Worm (Caenorhabditis elegans) whole organism, late embryonic: ENCODE results near the gene srd-67.

Experiments used
- C08G9.2 ChIP-seq: sonication (generic microtip); optimal IDR thresholded peaks from 2 replicates; lab custom pipeline; 2016; ENCODE audit warnings: mild to moderate bottlenecking, missing genetic modification characterization, moderate library complexity, missing compliant biosample characterization
- C38D4.7 ChIP-seq: fragments of 200-800 bp; sonication (Bioruptor generic); optimal IDR thresholded peaks from 2 replicates; lab custom pipeline; 2018; ENCODE audit warnings: mild to moderate bottlenecking, missing genetic modification characterization, moderate library complexity, missing compliant biosample characterization
- F13H6.1 ChIP-seq: sonication (generic microtip); optimal IDR thresholded peaks from 2 replicates; lab custom pipeline; 2016; ENCODE audit warnings: missing genetic modification characterization, missing compliant biosample characterization
- K02D7.2 ChIP-seq: sonication (generic microtip); optimal IDR thresholded peaks from 2 replicates; lab custom pipeline; 2017; ENCODE audit warnings: mild to moderate bottlenecking, missing genetic modification characterization, missing compliant biosample characterization
- K09A11.1 ChIP-seq: sonication (generic microtip); optimal IDR thresholded peaks from 2 replicates; lab custom pipeline; 2017; ENCODE audit warnings: antibody characterized with exemption, mild to moderate bottlenecking, missing genetic modification characterization, missing compliant biosample characterization; ENCODE audit not compliant: insufficient read depth
- T23F11.4 ChIP-seq: fragments of 200-800 bp; sonication (Bioruptor generic); optimal IDR thresholded peaks from 2 replicates; lab custom pipeline; 2018; ENCODE audit warnings: mild to moderate bottlenecking, missing genetic modification characterization, missing compliant biosample characterization
- Y22D7AL.16 ChIP-seq: sonication (generic microtip); optimal IDR thresholded peaks from 2 replicates; lab custom pipeline; 2016; ENCODE audit warnings: missing genetic modification characterization, missing compliant biosample characterization
- ama-1 ChIP-seq: fragments of 150-350 bp; optimal IDR thresholded peaks from 2 replicates; lab custom pipeline; 2014
- ceh-14 ChIP-seq: sonication (generic microtip); optimal IDR thresholded peaks from 2 replicates; lab custom pipeline; 2016; ENCODE audit warnings: missing genotype, missing genetic modification characterization, missing compliant biosample characterization
- ceh-18 ChIP-seq: sonication (generic microtip); optimal IDR thresholded peaks from 2 replicates; lab custom pipeline; 2016; ENCODE audit warnings: missing genetic modification characterization, missing compliant biosample characterization
- ceh-2 ChIP-seq: sonication (generic microtip); optimal IDR thresholded peaks from 2 replicates; lab custom pipeline; 2016; ENCODE audit warnings: missing genotype, missing genetic modification characterization, missing compliant biosample characterization
- ceh-24 ChIP-seq: sonication (generic microtip); optimal IDR thresholded peaks from 2 replicates; lab custom pipeline; 2016; ENCODE audit warnings: mild to moderate bottlenecking, missing genetic modification characterization, missing compliant biosample characterization
- ceh-30 ChIP-seq: fragments of 150-350 bp; optimal IDR thresholded peaks from 2 replicates; lab custom pipeline; 2014; ENCODE audit warnings: missing biosample characterization, missing genetic modification characterization
- ceh-31 ChIP-seq: sonication (generic microtip); optimal IDR thresholded peaks from 2 replicates; lab custom pipeline; 2016; ENCODE audit warnings: missing genetic modification characterization, missing compliant biosample characterization
- ceh-45 ChIP-seq: fragments of 200-800 bp; sonication (Bioruptor generic); IDR thresholded peaks from 2 replicates; pipeline ENCODE4 v1.3.6; 2022; ENCODE audit warnings: missing genetic modification reagents, missing genetic modification characterization, missing compliant biosample characterization
- ceh-48 ChIP-seq: sonication (generic microtip); optimal IDR thresholded peaks from 2 replicates; lab custom pipeline; 2016; ENCODE audit warnings: missing genetic modification characterization, inconsistent platforms, missing compliant biosample characterization
- che-1 ChIP-seq: sonication (generic microtip); optimal IDR thresholded peaks from 2 replicates; lab custom pipeline; 2016; ENCODE audit warnings: mild to moderate bottlenecking, missing genetic modification characterization, missing compliant biosample characterization
- dmd-4 ChIP-seq: sonication (generic microtip); optimal IDR thresholded peaks from 2 replicates; lab custom pipeline; 2016; ENCODE audit warnings: borderline replicate concordance, missing genetic modification characterization, missing compliant biosample characterization
- elt-2 ChIP-seq: sonication (generic microtip); optimal IDR thresholded peaks from 2 replicates; lab custom pipeline; 2016; ENCODE audit warnings: missing genetic modification reagents, missing genetic modification characterization, missing compliant biosample characterization
- elt-4 ChIP-seq: sonication (generic microtip); optimal IDR thresholded peaks from 2 replicates; lab custom pipeline; 2016; ENCODE audit warnings: missing genetic modification characterization, missing compliant biosample characterization
- ets-4 ChIP-seq: sonication (generic microtip); optimal IDR thresholded peaks from 2 replicates; lab custom pipeline; 2016; ENCODE audit warnings: missing genetic modification characterization, missing compliant biosample characterization
- fax-1 ChIP-seq: sonication (generic microtip); optimal IDR thresholded peaks from 2 replicates; lab custom pipeline; 2016; ENCODE audit warnings: missing genotype, missing genetic modification characterization, missing compliant biosample characterization
- fkh-6 ChIP-seq: sonication (generic microtip); optimal IDR thresholded peaks from 2 replicates; lab custom pipeline; 2016; ENCODE audit warnings: missing genetic modification characterization, missing compliant biosample characterization
- hlh-13 ChIP-seq: fragments of 200-800 bp; sonication (Bioruptor generic); optimal IDR thresholded peaks from 2 replicates; lab custom pipeline; 2018; ENCODE audit warnings: mild to moderate bottlenecking, missing genetic modification characterization, missing compliant biosample characterization
- hlh-15 ChIP-seq: sonication (generic microtip); optimal IDR thresholded peaks from 2 replicates; lab custom pipeline; 2016; ENCODE audit warnings: missing genetic modification characterization, missing compliant biosample characterization
- lim-6 ChIP-seq: sonication (generic microtip); optimal IDR thresholded peaks from 2 replicates; lab custom pipeline; 2016; ENCODE audit warnings: missing genetic modification characterization, missing compliant biosample characterization
- nfya-1 ChIP-seq: sonication (generic microtip); optimal IDR thresholded peaks from 2 replicates; lab custom pipeline; 2017; ENCODE audit warnings: missing genetic modification characterization, mild to moderate bottlenecking, missing compliant biosample characterization, antibody characterized with exemption, moderate library complexity
- nhr-232 ChIP-seq: sonication (generic microtip); optimal IDR thresholded peaks from 2 replicates; lab custom pipeline; 2016; ENCODE audit warnings: missing genetic modification characterization, missing compliant biosample characterization
- odd-2 ChIP-seq: sonication (generic microtip); optimal IDR thresholded peaks from 2 replicates; lab custom pipeline; 2017; ENCODE audit warnings: antibody characterized with exemption, mild to moderate bottlenecking, missing genetic modification characterization, missing compliant biosample characterization
- pag-3 ChIP-seq: sonication (generic microtip); optimal IDR thresholded peaks from 2 replicates; lab custom pipeline; 2016; ENCODE audit warnings: missing compliant biosample characterization, missing genetic modification characterization, borderline replicate concordance
- pat-9 ChIP-seq: fragments of 200-800 bp; sonication (Bioruptor generic); optimal IDR thresholded peaks from 2 replicates; lab custom pipeline; 2018; ENCODE audit warnings: mild to moderate bottlenecking, missing genetic modification characterization, moderate library complexity, missing compliant biosample characterization
- pha-2 ChIP-seq: sonication (generic microtip); optimal IDR thresholded peaks from 2 replicates; lab custom pipeline; 2017; ENCODE audit warnings: mild to moderate bottlenecking, missing genetic modification characterization, missing compliant biosample characterization
- pqm-1 ChIP-seq: sonication (generic microtip); optimal IDR thresholded peaks from 2 replicates; lab custom pipeline; 2016; ENCODE audit warnings: missing genetic modification characterization, missing compliant biosample characterization
- pros-1 ChIP-seq: fragments of 150-350 bp; optimal IDR thresholded peaks from 2 replicates; lab custom pipeline; 2014; ENCODE audit warnings: missing biosample characterization, missing genetic modification reagents, missing genetic modification characterization
- ref-2 ChIP-seq: sonication (generic microtip); optimal IDR thresholded peaks from 2 replicates; lab custom pipeline; 2016; ENCODE audit warnings: missing genetic modification characterization, missing compliant biosample characterization
- rnt-1 ChIP-seq: sonication (generic microtip); optimal IDR thresholded peaks from 2 replicates; lab custom pipeline; 2016; ENCODE audit warnings: missing genetic modification characterization, missing compliant biosample characterization
- sdc-2 ChIP-seq: sonication (generic microtip); optimal IDR thresholded peaks from 2 replicates; lab custom pipeline; 2016; ENCODE audit warnings: missing genotype, missing genetic modification characterization, missing compliant biosample characterization
- sox-4 ChIP-seq: sonication (generic microtip); optimal IDR thresholded peaks from 2 replicates; lab custom pipeline; 2017; ENCODE audit warnings: mild to moderate bottlenecking, missing genetic modification characterization, inconsistent platforms, missing compliant biosample characterization
- syd-9 ChIP-seq: sonication (generic microtip); optimal IDR thresholded peaks from 2 replicates; lab custom pipeline; 2016; ENCODE audit warnings: mild to moderate bottlenecking, missing genetic modification characterization, moderate library complexity, missing compliant biosample characterization
- tbx-2 ChIP-seq: sonication (generic microtip); optimal IDR thresholded peaks from 2 replicates; lab custom pipeline; 2016; ENCODE audit warnings: missing genetic modification characterization, missing compliant biosample characterization
- tbx-7 ChIP-seq: sonication (generic microtip); optimal IDR thresholded peaks from 2 replicates; lab custom pipeline; 2016; ENCODE audit warnings: missing genotype, missing genetic modification characterization, missing compliant biosample characterization
- ttx-3 ChIP-seq: sonication (generic microtip); optimal IDR thresholded peaks from 2 replicates; lab custom pipeline; 2016; ENCODE audit warnings: missing genetic modification reagents, missing genetic modification characterization, missing compliant biosample characterization
- unc-3 ChIP-seq, 2 experiments: fragments of 200-800 bp in 1 of 2; sonication (Bioruptor generic) in 1 of 2; sonication (generic microtip) in 1 of 2; conservative IDR thresholded peaks in 1 of 2; optimal IDR thresholded peaks in 1 of 2; 2 replicates each; pipeline versions ENCODE4 v1.3.6 to Lab custom; 2016 to 2022; ENCODE audit warnings: missing compliant biosample characterization in 2 of 2, missing genetic modification characterization in 2 of 2, missing genetic modification reagents in 1 of 2
- unc-86 ChIP-seq: sonication (generic microtip); optimal IDR thresholded peaks from 2 replicates; lab custom pipeline; 2016; ENCODE audit warnings: missing genetic modification characterization, missing compliant biosample characterization
- zip-5 ChIP-seq: sonication (generic microtip); optimal IDR thresholded peaks from 2 replicates; lab custom pipeline; 2016; ENCODE audit warnings: missing genetic modification characterization, missing compliant biosample characterization
- ztf-16 ChIP-seq: sonication (generic microtip); optimal IDR thresholded peaks from 2 replicates; lab custom pipeline; 2017; ENCODE audit warnings: missing genetic modification characterization, missing compliant biosample characterization

srd-67 gene

ce11 chrIII:2258863-2259262 is 13.2 kb upstream of the srd-67 start, which contains the start of gene fbxa-43:
TSS of gene fbxa-43 (minus strand) at chrIII:2258963.
- TF ChIP-seq T23F11.4 (GFP tag; lab: Kevin White, UChicago) (no peak), dmd-4 (no peak), ama-1 (lab: Kevin White, UChicago) (no peak), ref-2 (tag; lab: Kevin White, UChicago) (no peak), fax-1 (tag; lab: Kevin White, UChicago) (no peak), F13H6.1 (tag; lab: Kevin White, UChicago) (no peak), ttx-3 (tag; lab: Kevin White, UChicago) (no peak), che-1 (no peak), sox-4 (tag; lab: Kevin White, UChicago) (no peak), tbx-7 (tag; lab: Kevin White, UChicago) (no peak), lim-6 (no peak), ceh-24 (no peak), ets-4 (tag; lab: Kevin White, UChicago) (no peak), hlh-15 (tag; lab: Kevin White, UChicago) (no peak), ceh-31 (no peak), hlh-13 (GFP tag; lab: Kevin White, UChicago) (no peak), pag-3 (tag; lab: Kevin White, UChicago) (no peak), pha-2 (tag; lab: Kevin White, UChicago) (no peak)

DNA sequence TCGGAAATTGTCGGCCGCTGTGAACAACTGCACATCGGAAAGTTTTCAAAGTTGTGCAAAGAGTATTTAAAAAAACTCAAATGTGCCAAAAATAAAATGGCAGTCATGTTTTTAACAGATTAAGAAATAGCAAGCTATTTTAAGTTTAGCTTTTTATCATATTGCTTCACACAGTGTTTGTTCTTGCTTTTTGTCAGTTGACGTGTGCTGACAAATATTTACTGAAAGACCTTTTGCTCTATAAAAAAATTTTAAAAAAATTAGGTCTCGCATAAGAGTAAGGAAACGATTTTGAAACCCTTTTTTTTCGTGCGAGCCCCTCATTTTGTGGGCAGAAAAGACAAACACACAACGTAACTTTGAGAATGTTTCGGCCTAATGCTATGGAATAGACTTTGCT is 9.9 kb upstream of the srd-67 start, which contains the start of gene fbxa-71:
TSS of gene fbxa-71 (plus strand) at position 301 of the 400 bp plus-strand sequence.
- TF ChIP-seq sox-4 (tag; lab: Kevin White, UChicago) (no peak), elt-2 (no peak), odd-2 (tag; lab: Kevin White, UChicago) (no peak), ets-4 (tag; lab: Kevin White, UChicago) (no peak), Y22D7AL.16 (no peak), ceh-2 (tag; lab: Kevin White, UChicago) (no peak), ceh-48 (tag; lab: Kevin White, UChicago) (no peak), ceh-18 (no peak), ztf-16 (tag; lab: Kevin White, UChicago) (no peak), nfya-1 (tag; lab: Kevin White, UChicago) (no peak), ceh-30 (tag; lab: Kevin White, UChicago) (no peak), C38D4.7 (no peak), unc-3 (GFP tag; conservative IDR thresholded peaks at IDR 0.05; lab: Robert Waterston, UW) (no peak), unc-3 (tag; optimal IDR thresholded peaks at IDR 0.05; lab: Kevin White, UChicago) (no peak), syd-9 (tag; lab: Kevin White, UChicago) (no peak), unc-86 (tag; lab: Kevin White, UChicago) (no peak), pat-9 (tag; lab: Kevin White, UChicago) (no peak)

- TF ChIP-seq pat-9 (tag; lab: Kevin White, UChicago) (no peak), elt-2 (peak; percentile 53)
These were observed 7.4 kb upstream of the srd-67 start, which contains the start of gene fbxa-73 for ce11 chrIII:2253027-2253499. TSS of gene fbxa-73 (plus strand) at chrIII:2253449.

DNA sequence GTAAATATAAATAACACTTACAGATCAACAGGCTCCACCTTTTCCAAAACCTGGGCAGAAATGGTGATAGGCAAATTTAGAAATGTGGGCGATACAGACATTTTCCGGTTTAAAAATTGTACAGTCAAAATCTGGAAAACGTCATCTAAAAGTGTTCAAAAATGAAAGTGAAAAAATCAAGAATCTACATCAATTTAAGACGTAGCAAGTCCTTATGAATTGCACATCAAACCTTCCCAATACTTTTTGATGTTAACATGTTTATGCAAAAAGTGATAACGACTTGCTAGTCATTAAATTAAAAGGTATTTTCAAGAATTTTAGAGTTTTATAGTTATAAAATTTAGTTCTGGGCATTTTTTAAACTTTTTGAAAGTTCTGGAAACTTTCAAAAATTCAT is 5.7 kb upstream of the srd-67 start, which contains the start of gene fbxa-7:
TSS of gene fbxa-7 (minus strand) at position 101 of the 400 bp plus-strand sequence.
- no peak for TF ChIP-seq ceh-45 (GFP tag; lab: Robert Waterston, UW)
- TF ChIP-seq pqm-1 (tag; lab: Kevin White, UChicago): no peak
- TF ChIP-seq K09A11.1: no peak
- TF ChIP-seq ztf-16 (tag; lab: Kevin White, UChicago): no peak
- no peak for TF ChIP-seq lim-6
- TF ChIP-seq fkh-6: no peak
- no peak for TF ChIP-seq ceh-30 (tag; lab: Kevin White, UChicago)
- no peak for TF ChIP-seq F13H6.1 (tag; lab: Kevin White, UChicago)
- no peak for TF ChIP-seq K02D7.2
- TF ChIP-seq rnt-1 (tag; lab: Kevin White, UChicago): no peak
- no peak for TF ChIP-seq ceh-48 (tag; lab: Kevin White, UChicago)
- TF ChIP-seq elt-4: no peak
- no peak for TF ChIP-seq pros-1 (tag; lab: Kevin White, UChicago)
- no peak for TF ChIP-seq sdc-2
- TF ChIP-seq ttx-3 (tag; lab: Kevin White, UChicago): no peak
- no peak for TF ChIP-seq zip-5
- TF ChIP-seq C08G9.2: no peak
- no peak for TF ChIP-seq nhr-232 (tag; lab: Kevin White, UChicago)
- no peak for TF ChIP-seq ceh-14
- no peak for TF ChIP-seq tbx-2
